Worm (Caenorhabditis elegans): ENCODE measurements around the gene C08B6.8.

Gene C08B6.8

DNA sequence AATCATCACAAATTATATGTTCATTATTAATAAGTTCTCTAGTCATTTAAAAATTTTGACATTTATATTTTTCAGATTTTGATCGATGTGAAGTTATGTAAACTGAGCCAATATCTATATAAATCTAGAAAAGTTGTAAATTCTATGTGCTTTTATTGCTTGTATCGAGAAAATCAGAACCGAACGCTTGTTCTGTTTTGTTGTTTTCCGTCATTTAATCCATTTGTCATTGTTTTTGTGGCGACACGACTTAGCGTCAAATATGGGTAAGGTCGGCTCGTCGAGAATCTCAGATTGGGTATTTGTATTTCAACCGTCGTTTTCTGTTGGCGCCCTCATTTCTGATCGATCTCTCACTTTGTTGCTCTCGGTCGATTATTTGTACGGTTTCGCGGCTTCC, 20.1 kb upstream of the C08B6.8 start, which contains the start of gene cht-5:
Gene cht-5, plus strand, starts transcription at position 301 of the 400 bp plus-strand sequence.
- no peak for TF ChIP-seq C34B4.2 (tag; optimal IDR thresholded peaks at IDR 0.05)
- no peak for TF ChIP-seq dpl-1 (GFP tag; optimal IDR thresholded peaks at IDR 0.05)
- no peak for TF ChIP-seq fkh-4 (tag; optimal IDR thresholded peaks at IDR 0.05; ENCODE audit: borderline replicate concordance)
- no peak for TF ChIP-seq ces-1 (GFP tag; optimal IDR thresholded peaks at IDR 0.05)
- TF ChIP-seq unc-62 (GFP tag; optimal IDR thresholded peaks at IDR 0.05), result no peak
- no peak for TF ChIP-seq unc-30 (tag; optimal IDR thresholded peaks at IDR 0.05)
- TF ChIP-seq sptf-1 (tag; optimal IDR thresholded peaks at IDR 0.05), result no peak
- no peak for TF ChIP-seq pag-3 (tag; optimal IDR thresholded peaks at IDR 0.05; ENCODE audit: borderline replicate concordance, insufficient read depth)
- no peak for TF ChIP-seq jun-1 (tag; optimal IDR thresholded peaks at IDR 0.05)

ce11 chrV:10117465-10117864, 17.0 kb upstream of the C08B6.8 start, which contains the start of gene C08B6.5:
C08B6.5 (plus strand) TSS chrV:10117765.
- TF ChIP-seq rnt-1 (tag; optimal IDR thresholded peaks at IDR 0.05) (no peak), xbp-1 (tag; optimal IDR thresholded peaks at IDR 0.05) (no peak), sox-4 (tag; optimal IDR thresholded peaks at IDR 0.05) (no peak), nhr-12 (tag; optimal IDR thresholded peaks at IDR 0.05) (no peak), fkh-10 (GFP tag; optimal IDR thresholded peaks at IDR 0.05) (no peak), nhr-84 (tag; optimal IDR thresholded peaks at IDR 0.05) (no peak), nhr-85 (tag) (no peak), nhr-19 (GFP tag; conservative IDR thresholded peaks at IDR 0.05) (no peak), ces-1 (GFP tag; optimal IDR thresholded peaks at IDR 0.05) (no peak), nhr-11 (tag; optimal IDR thresholded peaks at IDR 0.05) (no peak), elt-2 (tag; optimal IDR thresholded peaks at IDR 0.05) (no peak), alr-1 (tag; optimal IDR thresholded peaks at IDR 0.05; ENCODE audit: borderline replicate concordance) (no peak), unc-62 (GFP tag; optimal IDR thresholded peaks at IDR 0.05) (no peak), skn-1 (tag; optimal IDR thresholded peaks at IDR 0.05) (no peak), F16B12.6 (tag; optimal IDR thresholded peaks at IDR 0.05) (no peak), ceh-8 (GFP tag; optimal IDR thresholded peaks at IDR 0.05) (no peak), ceh-90 (tag; optimal IDR thresholded peaks at IDR 0.05) (no peak), ceh-63 (GFP tag; optimal IDR thresholded peaks at IDR 0.05) (no peak), aly-2 (tag; optimal IDR thresholded peaks at IDR 0.05) (no peak), unc-130 (tag; optimal IDR thresholded peaks at IDR 0.05) (no peak)

DNA sequence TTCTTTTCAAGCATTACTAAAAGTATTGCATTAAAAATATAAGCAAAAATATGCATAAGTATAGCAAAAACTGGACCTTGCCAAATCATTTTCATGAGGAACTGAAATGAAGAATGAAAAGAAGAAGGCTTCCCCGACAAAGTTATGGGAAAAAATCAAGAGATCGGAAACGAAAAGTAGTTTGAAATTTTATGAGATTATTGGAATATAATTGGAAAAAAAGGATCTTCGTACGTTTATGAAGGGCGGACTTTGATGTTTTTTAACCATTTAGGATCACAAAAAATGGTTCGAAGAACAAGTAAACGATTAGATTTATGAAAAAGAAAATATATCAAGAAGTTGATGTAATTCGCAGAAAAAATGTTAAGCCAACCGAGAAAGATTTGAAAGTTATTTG, 13.5 kb upstream of the C08B6.8 start, which contains the start of gene srxa-18:
Gene srxa-18, minus strand, starts transcription at position 100 of the 400 bp plus-strand sequence.
- TF ChIP-seq ztf-4 (tag; optimal IDR thresholded peaks at IDR 0.05), result no peak
- TF ChIP-seq unc-30 (tag; optimal IDR thresholded peaks at IDR 0.05), result no peak
- no peak for TF ChIP-seq efl-1 (optimal IDR thresholded peaks at IDR 0.05)
- TF ChIP-seq efl-1 (GFP tag; optimal IDR thresholded peaks at IDR 0.05 in 1 of 2), result peak in 1 of 2 experiments; percentile 90
- no peak for TF ChIP-seq hlh-4 (tag; optimal IDR thresholded peaks at IDR 0.05)

- TF ChIP-seq nhr-28 (tag; optimal IDR thresholded peaks at IDR 0.05), result no peak
- no peak for TF ChIP-seq elt-3 (tag; optimal IDR thresholded peaks at IDR 0.05)
- TF ChIP-seq unc-30 (tag; optimal IDR thresholded peaks at IDR 0.05), result no peak
- TF ChIP-seq skn-1 (tag; optimal IDR thresholded peaks at IDR 0.05), result no peak
- TF ChIP-seq ets-5 (GFP tag; IDR thresholded peaks at IDR 0.05), result no peak
Measured at ce11 chrV:10122670-10123069, 11.8 kb upstream of the C08B6.8 start, which contains the start of gene srxa-19. srxa-19 (minus strand) TSS chrV:10122770.

DNA sequence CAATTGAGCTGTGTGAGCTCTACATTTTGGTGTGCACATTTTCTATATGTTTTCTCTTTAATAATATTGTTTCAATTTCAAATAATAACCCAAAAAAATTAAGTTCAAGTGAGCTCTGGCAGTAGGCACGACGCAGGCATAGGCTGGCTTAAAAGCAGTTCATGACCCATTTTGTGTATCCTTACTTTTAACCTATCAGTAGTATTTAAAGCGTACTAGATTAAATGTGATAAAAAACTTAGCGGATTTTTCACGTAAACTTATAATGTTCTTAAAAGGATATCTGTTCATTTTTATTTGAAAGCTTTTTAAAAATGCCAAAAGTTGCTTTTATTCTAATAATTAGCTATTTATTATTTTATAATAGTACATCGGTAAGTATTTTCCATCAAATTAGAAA, 11.1 kb upstream of the C08B6.8 start, which contains the start of gene C08B6.6:
Gene C08B6.6, plus strand, starts transcription at position 301 of the 400 bp plus-strand sequence.
- TF ChIP-seq dpl-1 (GFP tag; optimal IDR thresholded peaks at IDR 0.05) (no peak), ceh-8 (GFP tag; optimal IDR thresholded peaks at IDR 0.05) (no peak), C16A3.4 (tag; optimal IDR thresholded peaks at IDR 0.05) (no peak), unc-62 (GFP tag; optimal IDR thresholded peaks at IDR 0.05) (no peak), sptf-1 (tag; optimal IDR thresholded peaks at IDR 0.05) (no peak), lin-13 (GFP tag; optimal IDR thresholded peaks at IDR 0.05) (no peak), pag-3 (tag; optimal IDR thresholded peaks at IDR 0.05; ENCODE audit: borderline replicate concordance, insufficient read depth) (no peak), grh-1 (GFP tag; IDR thresholded peaks at IDR 0.05) (no peak), nhr-28 (tag; optimal IDR thresholded peaks at IDR 0.05) (no peak), mef-2 (tag; optimal IDR thresholded peaks at IDR 0.05) (no peak), egl-13 (tag; optimal IDR thresholded peaks at IDR 0.05) (no peak), C04F5.9 (tag; optimal IDR thresholded peaks at IDR 0.05) (no peak), nhr-90 (tag; optimal IDR thresholded peaks at IDR 0.05; ENCODE audit: poor library complexity) (no peak)

All from whole organism, L1 larva.